Worm (Caenorhabditis elegans) whole organism, L4/young adult: ENCODE measurements around the gene F41C6.4.
"Not testable (repeated sequence)": the region's sequence is repeated elsewhere in the genome, so short reads cannot be mapped to it uniquely, and the experiment has no call there.

Experiments used
- W03F9.2 ChIP-seq: fragments of 150-350 bp; optimal IDR thresholded peaks from 2 replicates; lab custom pipeline; 2014; ENCODE audit warnings: missing biosample characterization, missing genetic modification characterization
- dao-5 ChIP-seq: sonication (generic microtip); optimal IDR thresholded peaks from 2 replicates; lab custom pipeline; 2016; ENCODE audit warnings: missing genotype, missing genetic modification characterization, moderate library complexity, missing compliant biosample characterization
- him-1 ChIP-seq: sonication (generic microtip); optimal IDR thresholded peaks from 2 replicates; lab custom pipeline; 2016; ENCODE audit warnings: missing genotype, missing genetic modification reagents, missing genetic modification characterization, missing compliant biosample characterization

The F41C6.4 gene

ce11 chrX:6885227-6885853 lies 10.7 kb upstream of the F41C6.4 start, which contains the start of gene F41C6.7:
Gene F41C6.7, minus strand, starts transcription at chrX:6885277.
- no peak for TF ChIP-seq him-1 (tag; lab: Kevin White, UChicago)
- TF ChIP-seq dao-5 (tag; lab: Kevin White, UChicago): no peak
- TF ChIP-seq W03F9.2: no peak

ce11 chrX:6884439-6884838 lies 9.8 kb upstream of the F41C6.4 start:
- TF ChIP-seq dao-5 (tag; lab: Kevin White, UChicago) (no peak), W03F9.2 (no peak), him-1 (tag; lab: Kevin White, UChicago) (no peak)

ce11 chrX:6881795-6882194 lies 7.2 kb upstream of the F41C6.4 start, which contains the start of gene F41C6.6:
Gene F41C6.6, minus strand, starts transcription at chrX:6881895.
- TF ChIP-seq W03F9.2; him-1 (tag; lab: Kevin White, UChicago); dao-5 (tag; lab: Kevin White, UChicago): not testable (repeated sequence)

ce11 chrX:6877436-6877835 lies 2.8 kb upstream of the F41C6.4 start, which contains the start of gene col-173:
Gene col-173, minus strand, starts transcription at chrX:6877536.
- TF ChIP-seq dao-5 (tag; lab: Kevin White, UChicago): no peak
- TF ChIP-seq him-1 (tag; lab: Kevin White, UChicago): no peak
- TF ChIP-seq W03F9.2: no peak

ce11 chrX:6875273-6875672 lies 650 bp upstream of the F41C6.4 start:
- no peak for TF ChIP-seq W03F9.2
- TF ChIP-seq him-1 (tag; lab: Kevin White, UChicago): no peak
- no peak for TF ChIP-seq dao-5 (tag; lab: Kevin White, UChicago)

ce11 chrX:6868669-6869068 lies 6.0 kb downstream of the F41C6.4 start, which contains the start of gene C53B7.6:
Gene C53B7.6, minus strand, starts transcription at chrX:6868769.
- not testable (repeated sequence) for TF ChIP-seq W03F9.2; dao-5 (tag; lab: Kevin White, UChicago); him-1 (tag; lab: Kevin White, UChicago)

ce11 chrX:6867707-6868106 lies 6.9 kb downstream of the F41C6.4 start:
- TF ChIP-seq him-1 (tag; lab: Kevin White, UChicago) (no peak), W03F9.2 (peak; percentile 47), dao-5 (tag; lab: Kevin White, UChicago) (peak; percentile 85)

- TF ChIP-seq him-1 (tag; lab: Kevin White, UChicago) (no peak), dao-5 (tag; lab: Kevin White, UChicago) (no peak), W03F9.2 (no peak)
Observed at ce11 chrX:6866900-6867299, 7.7 kb downstream of the F41C6.4 start.

- no peak for TF ChIP-seq dao-5 (tag; lab: Kevin White, UChicago)
- TF ChIP-seq him-1 (tag; lab: Kevin White, UChicago): no peak
- no peak for TF ChIP-seq W03F9.2
Observed at ce11 chrX:6865839-6866238, 8.8 kb downstream of the F41C6.4 start, which contains the start of gene odr-10. Gene odr-10, minus strand, starts transcription at chrX:6865939.

ce11 chrX:6863032-6863431 lies 11.6 kb downstream of the F41C6.4 start, which contains the start of gene nep-4:
Gene nep-4, minus strand, starts transcription at chrX:6863424.
- TF ChIP-seq him-1 (tag; lab: Kevin White, UChicago): no peak
- TF ChIP-seq W03F9.2: no peak
- TF ChIP-seq dao-5 (tag; lab: Kevin White, UChicago): no peak

- TF ChIP-seq W03F9.2: no peak
Observed at ce11 chrX:6861564-6861963, 13.1 kb downstream of the F41C6.4 start.

- no peak for TF ChIP-seq him-1 (tag; lab: Kevin White, UChicago)
Observed at ce11 chrX:6856793-6857192, 17.8 kb downstream of the F41C6.4 start.

- TF ChIP-seq him-1 (tag; lab: Kevin White, UChicago) (no peak), W03F9.2 (no peak), dao-5 (tag; lab: Kevin White, UChicago) (no peak)
Observed at ce11 chrX:6853318-6853717, 21.3 kb downstream of the F41C6.4 start, which contains the start of gene rig-3. Gene rig-3, plus strand, starts transcription at chrX:6853618.

- TF ChIP-seq dao-5 (tag; lab: Kevin White, UChicago) (no peak), him-1 (tag; lab: Kevin White, UChicago) (no peak), W03F9.2 (no peak)
Observed at ce11 chrX:6850412-6850811, 24.2 kb downstream of the F41C6.4 start.

ce11 chrX:6848596-6848995 lies 26.0 kb downstream of the F41C6.4 start:
- no peak for TF ChIP-seq dao-5 (tag; lab: Kevin White, UChicago)
- no peak for TF ChIP-seq him-1 (tag; lab: Kevin White, UChicago)
- no peak for TF ChIP-seq W03F9.2
